Fruit fly (Drosophila melanogaster): ENCODE data around the gene CG6813.

DNA sequence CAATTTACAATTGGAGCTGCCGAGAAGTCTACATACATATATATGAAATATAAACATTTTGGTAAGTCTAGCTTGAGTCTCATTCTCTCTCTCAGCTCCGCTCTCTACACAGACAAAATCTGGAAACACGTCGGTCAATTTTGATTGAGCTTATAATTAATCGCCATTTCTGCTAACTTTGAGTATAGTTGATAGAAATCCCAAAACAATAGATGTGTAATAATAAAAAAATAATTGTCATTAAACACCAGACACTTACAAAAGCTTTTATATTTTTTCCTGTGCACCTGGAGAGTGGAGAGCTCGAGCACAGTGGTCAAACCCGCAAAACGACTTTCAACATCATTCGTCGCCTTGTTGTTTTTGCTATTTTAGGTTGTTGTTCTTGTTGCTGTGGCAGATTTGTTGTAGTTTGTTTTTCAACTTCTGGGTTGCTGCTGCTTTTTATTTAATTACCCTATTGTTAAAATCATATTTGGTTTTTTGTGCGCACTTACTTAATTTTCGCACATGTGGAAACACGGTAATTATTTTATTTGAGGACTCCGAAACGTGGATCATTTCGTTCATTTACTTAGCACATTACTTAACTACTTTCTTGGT lies 30.3 kb upstream of the CG6813 start:
- peak; percentile 99 for TF ChIP-seq Ets98B (GFP tag; IDR thresholded peaks at IDR 0.05)
- peak; percentile 60 for TF ChIP-seq EcR (GFP tag; optimal IDR thresholded peaks at IDR 0.05)
- TF ChIP-seq Pif1A (GFP tag; optimal IDR thresholded peaks at IDR 0.05) = peak; percentile 99
- peak; percentile 99 for TF ChIP-seq CG4496 (GFP tag; IDR thresholded peaks at IDR 0.05)

All from whole organism, pupa.